Worm (Caenorhabditis elegans): Measurements from ENCODE around the gene cav-2.
A peak's percentile ranks its signal among the peaks of the same experiment; 100 is the strongest.

cav-2 gene

ce11 chrV:13591504-13592174 lies 34.7 kb downstream of the cav-2 start, which contains the start of gene tbcb-1:
TSS of gene tbcb-1 (plus strand) at chrV:13592124.
- TF ChIP-seq sem-2 (GFP tag; optimal IDR thresholded peaks at IDR 0.05) (no peak), elt-1 (tag; optimal IDR thresholded peaks at IDR 0.05; ENCODE audit: borderline replicate concordance, insufficient read depth) (no peak), unc-62 (GFP tag; optimal IDR thresholded peaks at IDR 0.05) (no peak), ceh-43 (GFP tag; optimal IDR thresholded peaks at IDR 0.05) (no peak), ceh-83 (GFP tag; optimal IDR thresholded peaks at IDR 0.05) (no peak), ztf-11 (tag; optimal IDR thresholded peaks at IDR 0.05) (no peak), unc-120 (tag; optimal IDR thresholded peaks at IDR 0.05; ENCODE audit: poor library complexity, severe bottlenecking) (no peak), nhr-237 (tag; optimal IDR thresholded peaks at IDR 0.05) (no peak), drap-1 (GFP tag; optimal IDR thresholded peaks at IDR 0.05) (no peak), mep-1 (tag; optimal IDR thresholded peaks at IDR 0.05) (no peak), bed-3 (GFP tag; optimal IDR thresholded peaks at IDR 0.05) (no peak), lsy-2 (tag; optimal IDR thresholded peaks at IDR 0.05) (no peak), sptf-1 (tag; optimal IDR thresholded peaks at IDR 0.05) (no peak), nhr-12 (tag; optimal IDR thresholded peaks at IDR 0.05) (no peak), ham-2 (GFP tag; optimal IDR thresholded peaks at IDR 0.05) (no peak)

- TF ChIP-seq bed-3 (GFP tag; optimal IDR thresholded peaks at IDR 0.05): no peak
- TF ChIP-seq mab-5 (tag; optimal IDR thresholded peaks at IDR 0.05): no peak
- no peak for TF ChIP-seq ceh-43 (GFP tag; optimal IDR thresholded peaks at IDR 0.05)
- TF ChIP-seq zip-8 (tag; optimal IDR thresholded peaks at IDR 0.05): no peak
Measured at ce11 chrV:13593083-13593482, 36.2 kb downstream of the cav-2 start, which contains the start of gene F53F4.4. TSS of gene F53F4.4 (plus strand) at chrV:13593383.

- TF ChIP-seq lsy-2 (tag; optimal IDR thresholded peaks at IDR 0.05) (no peak), zip-8 (tag; optimal IDR thresholded peaks at IDR 0.05) (peak; percentile 91)
Measured at ce11 chrV:13598370-13598769, 41.5 kb downstream of the cav-2 start.

- no peak for TF ChIP-seq elt-3 (tag; optimal IDR thresholded peaks at IDR 0.05)
- no peak for TF ChIP-seq sptf-1 (tag; optimal IDR thresholded peaks at IDR 0.05)
- TF ChIP-seq elt-1 (tag; optimal IDR thresholded peaks at IDR 0.05; ENCODE audit: borderline replicate concordance, insufficient read depth): no peak
- TF ChIP-seq cnd-1 (tag; optimal IDR thresholded peaks at IDR 0.05): no peak
- TF ChIP-seq M03D4.4 (tag; optimal IDR thresholded peaks at IDR 0.05): no peak
- no peak for TF ChIP-seq ceh-43 (GFP tag; optimal IDR thresholded peaks at IDR 0.05)
- TF ChIP-seq sem-2 (GFP tag; optimal IDR thresholded peaks at IDR 0.05): no peak
- no peak for TF ChIP-seq blmp-1 (tag; optimal IDR thresholded peaks at IDR 0.05)
- no peak for TF ChIP-seq mab-5 (tag; optimal IDR thresholded peaks at IDR 0.05)
- no peak for TF ChIP-seq mls-2 (tag; optimal IDR thresholded peaks at IDR 0.05)
- TF ChIP-seq nhr-237 (tag; optimal IDR thresholded peaks at IDR 0.05): no peak
- TF ChIP-seq ham-2 (GFP tag; optimal IDR thresholded peaks at IDR 0.05): no peak
- TF ChIP-seq snpc-4 (tag; optimal IDR thresholded peaks at IDR 0.05): no peak
- no peak for TF ChIP-seq unc-120 (tag; optimal IDR thresholded peaks at IDR 0.05; ENCODE audit: poor library complexity, severe bottlenecking)
- no peak for TF ChIP-seq ces-1 (GFP tag; optimal IDR thresholded peaks at IDR 0.05)
- no peak for TF ChIP-seq drap-1 (GFP tag; optimal IDR thresholded peaks at IDR 0.05)
Measured at ce11 chrV:13600882-13601281, 44.0 kb downstream of the cav-2 start, which contains the start of gene rdy-2. TSS of gene rdy-2 (minus strand) at chrV:13600982.

- TF ChIP-seq elt-1 (tag; optimal IDR thresholded peaks at IDR 0.05; ENCODE audit: borderline replicate concordance, insufficient read depth) (no peak), mls-2 (tag; optimal IDR thresholded peaks at IDR 0.05) (no peak), pha-4 (tag; optimal IDR thresholded peaks at IDR 0.05) (no peak), nhr-2 (tag; optimal IDR thresholded peaks at IDR 0.05) (no peak), nhr-28 (tag; optimal IDR thresholded peaks at IDR 0.05) (no peak), tbx-8 (GFP tag; optimal IDR thresholded peaks at IDR 0.05) (no peak), nhr-237 (tag; optimal IDR thresholded peaks at IDR 0.05) (no peak), mep-1 (tag; optimal IDR thresholded peaks at IDR 0.05) (no peak), nhr-76 (tag; optimal IDR thresholded peaks at IDR 0.05) (no peak), zip-8 (tag; optimal IDR thresholded peaks at IDR 0.05) (no peak), ham-2 (GFP tag; optimal IDR thresholded peaks at IDR 0.05) (no peak), unc-62 (GFP tag; optimal IDR thresholded peaks at IDR 0.05) (no peak), nhr-12 (tag; optimal IDR thresholded peaks at IDR 0.05) (no peak), blmp-1 (tag; optimal IDR thresholded peaks at IDR 0.05) (no peak), lin-13 (tag; optimal IDR thresholded peaks at IDR 0.05) (no peak), cnd-1 (tag; optimal IDR thresholded peaks at IDR 0.05) (no peak), mab-5 (tag; optimal IDR thresholded peaks at IDR 0.05) (no peak), lin-32 (GFP tag; optimal IDR thresholded peaks at IDR 0.05) (no peak)
Measured at ce11 chrV:13606651-13607242, 49.8 kb downstream of the cav-2 start, which contains the start of gene fmo-4. TSS of gene fmo-4 (minus strand) at chrV:13606701.

All from whole organism, mixed stage, embryonic.